Worm (Caenorhabditis elegans) whole organism, early embryonic: Measurements from ENCODE around the gene srh-142.

ENCODE experiments used
- B0310.2 ChIP-seq: sonication (generic microtip); optimal IDR thresholded peaks from 2 replicates; lab custom pipeline; 2016; ENCODE audit warnings: mild to moderate bottlenecking, missing genetic modification characterization, missing compliant biosample characterization
- F13C5.2 ChIP-seq: sonication (generic microtip); optimal IDR thresholded peaks from 2 replicates; lab custom pipeline; 2017; ENCODE audit warnings: mild to moderate bottlenecking, missing genetic modification characterization, inconsistent platforms, missing compliant biosample characterization
- aly-1 ChIP-seq: sonication (generic microtip); optimal IDR thresholded peaks from 2 replicates; lab custom pipeline; 2016; ENCODE audit warnings: missing genetic modification characterization, missing compliant biosample characterization
- ama-1 ChIP-seq: fragments of 150-350 bp; optimal IDR thresholded peaks from 2 replicates; lab custom pipeline; 2014
- ceh-13 ChIP-seq: fragments of 200-800 bp; sonication (Bioruptor generic); optimal IDR thresholded peaks from 2 replicates; lab custom pipeline; 2018; ENCODE audit warnings: mild to moderate bottlenecking, missing genetic modification characterization, missing compliant biosample characterization
- ceh-36 ChIP-seq: sonication (generic microtip); optimal IDR thresholded peaks from 2 replicates; lab custom pipeline; 2016; ENCODE audit warnings: missing genetic modification characterization, inconsistent platforms, missing compliant biosample characterization
- ets-7 ChIP-seq: sonication (generic microtip); optimal IDR thresholded peaks from 2 replicates; lab custom pipeline; 2016; ENCODE audit warnings: missing genotype, missing genetic modification characterization, missing compliant biosample characterization
- flt-1 ChIP-seq: fragments of 200-800 bp; sonication (Bioruptor generic); IDR thresholded peaks from 2 replicates; pipeline ENCODE4 v1.3.6; 2022; ENCODE audit warnings: missing genetic modification characterization, missing compliant biosample characterization
- hmbx-1 ChIP-seq: sonication (generic microtip); optimal IDR thresholded peaks from 2 replicates; lab custom pipeline; 2016; ENCODE audit warnings: mild to moderate bottlenecking, missing genetic modification characterization, missing compliant biosample characterization
- hmg-4 ChIP-seq: fragments of 200-800 bp; sonication (Bioruptor generic); optimal IDR thresholded peaks from 2 replicates; lab custom pipeline; 2018; ENCODE audit warnings: mild to moderate bottlenecking, missing genetic modification characterization, missing compliant biosample characterization
- hnd-1 ChIP-seq: sonication (generic microtip); optimal IDR thresholded peaks from 2 replicates; lab custom pipeline; 2016; ENCODE audit warnings: missing genetic modification characterization, missing compliant biosample characterization
- pes-1 ChIP-seq: fragments of 200-800 bp; sonication (Bioruptor generic); IDR thresholded peaks from 2 replicates; pipeline ENCODE4 v1.3.6; 2022; ENCODE audit warnings: missing genetic modification reagents, missing genetic modification characterization, missing compliant biosample characterization
- scrt-1 ChIP-seq: fragments of 200-800 bp; sonication (Bioruptor generic); IDR thresholded peaks from 2 replicates; pipeline ENCODE4 v1.3.6; 2022; ENCODE audit warnings: missing genetic modification characterization, missing compliant biosample characterization
- sea-1 ChIP-seq: fragments of 200-800 bp; sonication (Bioruptor generic); conservative IDR thresholded peaks from 2 replicates; pipeline ENCODE4 v1.3.6; 2022; ENCODE audit warnings: missing genetic modification characterization, missing compliant biosample characterization
- tbx-11 ChIP-seq: fragments of 200-800 bp; sonication (Bioruptor generic); IDR thresholded peaks from 2 replicates; pipeline ENCODE4 v1.3.6; 2022; ENCODE audit warnings: missing genetic modification characterization, missing compliant biosample characterization
- tbx-37 ChIP-seq: fragments of 200-800 bp; sonication (Bioruptor generic); conservative IDR thresholded peaks from 2 replicates; pipeline ENCODE4 v1.3.6; 2022; ENCODE audit warnings: missing genetic modification reagents, missing genetic modification characterization, missing compliant biosample characterization
- tra-4 ChIP-seq: sonication (generic microtip); optimal IDR thresholded peaks from 2 replicates; lab custom pipeline; 2017; ENCODE audit warnings: missing genetic modification characterization, missing compliant biosample characterization

srh-142 gene

DNA sequence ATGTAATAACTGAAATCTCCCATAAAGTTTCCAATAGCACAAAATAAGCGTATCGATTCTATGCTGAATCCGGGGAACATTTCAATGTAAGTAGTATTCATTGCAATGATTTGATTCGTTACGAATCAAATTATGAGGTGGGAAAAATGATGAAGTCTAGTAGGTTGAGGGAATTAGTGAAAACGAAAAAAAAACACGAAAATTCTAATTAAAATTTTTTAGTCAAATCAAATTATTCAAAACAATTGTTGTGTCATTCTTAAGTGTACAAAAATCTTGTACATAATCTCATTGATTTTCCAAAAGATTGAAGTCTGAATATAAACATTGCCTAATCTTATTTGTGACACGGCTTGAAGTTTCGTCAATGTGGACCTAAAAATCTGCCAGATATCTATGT, 36.3 kb downstream of the srh-142 start, which contains the start of gene srw-29:
Gene srw-29 (minus strand): TSS at position 101 of the 400 bp plus-strand sequence.
- TF ChIP-seq ceh-36 (tag; lab: Kevin White, UChicago) (no peak), ama-1 (lab: Kevin White, UChicago) (no peak), sea-1 (GFP tag; lab: Robert Waterston, UW) (no peak), scrt-1 (GFP tag; lab: Robert Waterston, UW) (no peak), flt-1 (GFP tag; lab: Robert Waterston, UW) (no peak), aly-1 (tag; lab: Kevin White, UChicago) (no peak), tbx-11 (no peak), F13C5.2 (tag; lab: Kevin White, UChicago) (no peak), tra-4 (tag; lab: Kevin White, UChicago) (no peak), B0310.2 (tag; lab: Kevin White, UChicago) (no peak), hmbx-1 (no peak), ceh-13 (GFP tag; lab: Kevin White, UChicago) (no peak), pes-1 (GFP tag; lab: Robert Waterston, UW) (no peak), ets-7 (tag; lab: Kevin White, UChicago) (no peak), hmg-4 (GFP tag; lab: Kevin White, UChicago) (no peak), hnd-1 (no peak), tbx-37 (GFP tag; lab: Robert Waterston, UW) (no peak)

DNA sequence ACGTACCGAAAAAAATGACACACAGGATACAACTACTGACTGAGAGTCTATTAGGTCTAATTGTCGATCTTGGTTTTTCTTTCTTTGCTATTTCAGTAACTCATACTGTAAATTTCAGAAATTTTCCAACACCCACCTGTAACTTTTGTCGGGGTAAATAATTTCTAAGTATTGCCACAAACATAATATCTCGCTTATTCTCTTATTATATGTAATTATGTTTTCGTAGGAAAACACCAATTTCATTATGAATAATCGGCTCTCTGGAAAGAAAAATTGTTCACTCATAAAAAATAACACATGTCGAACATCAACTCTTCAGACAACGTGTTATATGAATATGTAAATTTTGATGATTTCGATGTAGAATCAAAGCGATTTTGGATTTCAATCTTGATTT, 40.1 kb downstream of the srh-142 start, which contains the start of gene srw-48:
Gene srw-48 (plus strand): TSS at position 301 of the 400 bp plus-strand sequence.
- TF ChIP-seq flt-1 (GFP tag; lab: Robert Waterston, UW) = no peak
- TF ChIP-seq scrt-1 (GFP tag; lab: Robert Waterston, UW) = no peak
- TF ChIP-seq ceh-13 (GFP tag; lab: Kevin White, UChicago) = no peak
- TF ChIP-seq ama-1 (lab: Kevin White, UChicago) = no peak
- no peak for TF ChIP-seq tbx-37 (GFP tag; lab: Robert Waterston, UW)
- TF ChIP-seq B0310.2 (tag; lab: Kevin White, UChicago) = no peak
- no peak for TF ChIP-seq hnd-1
- no peak for TF ChIP-seq ets-7 (tag; lab: Kevin White, UChicago)
- TF ChIP-seq sea-1 (GFP tag; lab: Robert Waterston, UW) = no peak
- no peak for TF ChIP-seq pes-1 (GFP tag; lab: Robert Waterston, UW)
- TF ChIP-seq aly-1 (tag; lab: Kevin White, UChicago) = no peak
- no peak for TF ChIP-seq hmbx-1
- TF ChIP-seq hmg-4 (GFP tag; lab: Kevin White, UChicago) = no peak
- TF ChIP-seq F13C5.2 (tag; lab: Kevin White, UChicago) = no peak
- no peak for TF ChIP-seq tbx-11
- no peak for TF ChIP-seq tra-4 (tag; lab: Kevin White, UChicago)
- no peak for TF ChIP-seq ceh-36 (tag; lab: Kevin White, UChicago)

ce11 chrV:16419769-16420168, 41.0 kb downstream of the srh-142 start, which contains the start of gene F26D2.16:
F26D2.16 (minus strand) TSS chrV:16419869.
- TF ChIP-seq aly-1 (tag; lab: Kevin White, UChicago) (no peak), ceh-36 (tag; lab: Kevin White, UChicago) (no peak), hmbx-1 (no peak), hmg-4 (GFP tag; lab: Kevin White, UChicago) (no peak), tra-4 (tag; lab: Kevin White, UChicago) (no peak), scrt-1 (GFP tag; lab: Robert Waterston, UW) (no peak), pes-1 (GFP tag; lab: Robert Waterston, UW) (no peak), sea-1 (GFP tag; lab: Robert Waterston, UW) (no peak), ceh-13 (GFP tag; lab: Kevin White, UChicago) (no peak), tbx-11 (no peak), tbx-37 (GFP tag; lab: Robert Waterston, UW) (no peak), F13C5.2 (tag; lab: Kevin White, UChicago) (no peak), flt-1 (GFP tag; lab: Robert Waterston, UW) (no peak), ama-1 (lab: Kevin White, UChicago) (no peak), hnd-1 (no peak), B0310.2 (tag; lab: Kevin White, UChicago) (no peak), ets-7 (tag; lab: Kevin White, UChicago) (no peak)

ce11 chrV:16417014-16417413, 43.8 kb downstream of the srh-142 start, which contains the start of gene str-55:
str-55 (minus strand) TSS chrV:16417114.
- TF ChIP-seq hmbx-1 = no peak
- no peak for TF ChIP-seq hmg-4 (GFP tag; lab: Kevin White, UChicago)

ce11 chrV:16410521-16410920, 50.2 kb downstream of the srh-142 start, which contains the start of gene srh-145:
srh-145 (plus strand) TSS chrV:16410713.
- no peak for TF ChIP-seq ama-1 (lab: Kevin White, UChicago)
- no peak for TF ChIP-seq F13C5.2 (tag; lab: Kevin White, UChicago)
- TF ChIP-seq tbx-37 (GFP tag; lab: Robert Waterston, UW) = no peak
- TF ChIP-seq aly-1 (tag; lab: Kevin White, UChicago) = no peak
- TF ChIP-seq hnd-1 = no peak
- TF ChIP-seq tra-4 (tag; lab: Kevin White, UChicago) = no peak
- TF ChIP-seq tbx-11 = no peak
- no peak for TF ChIP-seq flt-1 (GFP tag; lab: Robert Waterston, UW)
- no peak for TF ChIP-seq ets-7 (tag; lab: Kevin White, UChicago)
- TF ChIP-seq hmbx-1 = no peak
- no peak for TF ChIP-seq scrt-1 (GFP tag; lab: Robert Waterston, UW)
- TF ChIP-seq sea-1 (GFP tag; lab: Robert Waterston, UW) = no peak
- no peak for TF ChIP-seq ceh-13 (GFP tag; lab: Kevin White, UChicago)
- no peak for TF ChIP-seq ceh-36 (tag; lab: Kevin White, UChicago)
- no peak for TF ChIP-seq pes-1 (GFP tag; lab: Robert Waterston, UW)
- no peak for TF ChIP-seq B0310.2 (tag; lab: Kevin White, UChicago)
- TF ChIP-seq hmg-4 (GFP tag; lab: Kevin White, UChicago) = no peak
